Fruit fly (Drosophila melanogaster): ENCODE measurements around the gene wg.

The wg gene

dm6 chr2L:7315523-7315922 lies 8.6 kb downstream of the wg start:
- TF ChIP-seq CG17801 (GFP tag; optimal IDR thresholded peaks at IDR 0.05; ENCODE audit: partially characterized antibody): no peak

- no peak for TF ChIP-seq CG17801 (GFP tag; optimal IDR thresholded peaks at IDR 0.05; ENCODE audit: partially characterized antibody)
Observed at dm6 chr2L:7319335-7319734, 12.4 kb downstream of the wg start.

- TF ChIP-seq CG17801 (GFP tag; optimal IDR thresholded peaks at IDR 0.05; ENCODE audit: partially characterized antibody): no peak
Observed at dm6 chr2L:7319914-7320313, 13.0 kb downstream of the wg start.

dm6 chr2L:7321110-7321509 lies 14.2 kb downstream of the wg start:
- no peak for TF ChIP-seq CG17801 (GFP tag; optimal IDR thresholded peaks at IDR 0.05; ENCODE audit: partially characterized antibody)

dm6 chr2L:7323005-7323404 lies 16.0 kb downstream of the wg start:
- no peak for TF ChIP-seq CG17801 (GFP tag; optimal IDR thresholded peaks at IDR 0.05; ENCODE audit: partially characterized antibody)

dm6 chr2L:7326405-7326804 lies 19.4 kb downstream of the wg start:
- no peak for TF ChIP-seq CG17801 (GFP tag; optimal IDR thresholded peaks at IDR 0.05; ENCODE audit: partially characterized antibody)

- no peak for TF ChIP-seq CG17801 (GFP tag; optimal IDR thresholded peaks at IDR 0.05; ENCODE audit: partially characterized antibody)
Observed at dm6 chr2L:7332780-7333179, 25.8 kb downstream of the wg start.

- TF ChIP-seq CG17801 (GFP tag; optimal IDR thresholded peaks at IDR 0.05; ENCODE audit: partially characterized antibody): no peak
Observed at dm6 chr2L:7333184-7334025, 26.4 kb downstream of the wg start, which contains the start of gene Wnt6. Wnt6 (plus strand) TSS chr2L:7333714.

- TF ChIP-seq CG17801 (GFP tag; optimal IDR thresholded peaks at IDR 0.05; ENCODE audit: partially characterized antibody): no peak
Observed at dm6 chr2L:7334183-7334582, 27.2 kb downstream of the wg start.

dm6 chr2L:7339392-7340014 lies 32.5 kb downstream of the wg start:
- no peak for TF ChIP-seq CG17801 (GFP tag; optimal IDR thresholded peaks at IDR 0.05; ENCODE audit: partially characterized antibody)

- TF ChIP-seq CG17801 (GFP tag; optimal IDR thresholded peaks at IDR 0.05; ENCODE audit: partially characterized antibody): no peak
Observed at dm6 chr2L:7340139-7340538, 33.2 kb downstream of the wg start.

- no peak for TF ChIP-seq CG17801 (GFP tag; optimal IDR thresholded peaks at IDR 0.05; ENCODE audit: partially characterized antibody)
Observed at dm6 chr2L:7352775-7353187, 45.8 kb downstream of the wg start.

dm6 chr2L:7358008-7358582 lies 51.1 kb downstream of the wg start:
- TF ChIP-seq CG17801 (GFP tag; optimal IDR thresholded peaks at IDR 0.05; ENCODE audit: partially characterized antibody): no peak

dm6 chr2L:7358788-7359187 lies 51.8 kb downstream of the wg start:
- no peak for TF ChIP-seq CG17801 (GFP tag; optimal IDR thresholded peaks at IDR 0.05; ENCODE audit: partially characterized antibody)

- TF ChIP-seq CG17801 (GFP tag; optimal IDR thresholded peaks at IDR 0.05; ENCODE audit: partially characterized antibody): no peak
Observed at dm6 chr2L:7363079-7363478, 56.1 kb downstream of the wg start, which contains the start of gene Wnt10. Wnt10 (plus strand) TSS chr2L:7363379.

Measured in ovary, adult (tissue).